Fruit fly (Drosophila melanogaster): ENCODE data around the gene CG14506.

Gene CG14506

DNA sequence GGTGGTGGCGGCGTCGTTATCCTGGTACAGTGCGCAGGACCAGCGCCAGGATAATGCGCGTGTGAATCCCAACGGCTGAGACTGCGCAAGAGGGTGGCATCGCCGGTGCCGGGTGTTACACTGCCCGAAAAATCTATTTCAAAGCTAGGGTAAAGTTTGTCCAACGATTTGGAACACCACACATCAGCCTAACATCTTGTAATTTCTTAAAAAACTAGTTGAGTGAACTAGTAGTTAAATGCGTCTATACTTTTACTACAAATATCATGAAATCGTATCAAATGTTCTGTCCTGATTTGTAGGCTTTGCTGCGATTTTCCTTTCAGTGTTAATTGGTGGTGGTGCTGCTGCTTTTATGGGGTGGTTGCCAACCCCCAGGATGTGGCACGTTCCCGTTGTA is 31.9 kb downstream of the CG14506 start (continued):
- no peak for TF ChIP-seq insv (GFP tag; optimal IDR thresholded peaks at IDR 0.05)
- no peak for TF ChIP-seq org-1 (GFP tag; optimal IDR thresholded peaks at IDR 0.05)
- no peak for TF ChIP-seq fru (optimal IDR thresholded peaks at IDR 0.05)
- TF ChIP-seq lov (optimal IDR thresholded peaks at IDR 0.05), result no peak
- TF ChIP-seq lov (GFP tag; IDR thresholded peaks at IDR 0.05), result no peak
- no peak for TF ChIP-seq exex (tag; optimal IDR thresholded peaks at IDR 0.05)
- TF ChIP-seq CG16863 (GFP tag; optimal IDR thresholded peaks at IDR 0.05), result no peak
- peak; percentile 23 for TF ChIP-seq tap (tag; optimal IDR thresholded peaks at IDR 0.05)
- TF ChIP-seq CG2875 (GFP tag; optimal IDR thresholded peaks at IDR 0.05), result peak; percentile 39
- TF ChIP-seq CrebB (tag; optimal IDR thresholded peaks at IDR 0.05), result no peak
- no peak for TF ChIP-seq CG4707 (GFP tag; optimal IDR thresholded peaks at IDR 0.05)
- TF ChIP-seq tna (GFP tag; IDR thresholded peaks at IDR 0.05; ENCODE audit: partially characterized antibody), result no peak
- TF ChIP-seq gro (GFP tag; optimal IDR thresholded peaks at IDR 0.05), result no peak
- TF ChIP-seq CG15601 (tag; optimal IDR thresholded peaks at IDR 0.05), result peak; percentile 56
- no peak for TF ChIP-seq CG6791 (GFP tag; IDR thresholded peaks at IDR 0.05; ENCODE audit: partially characterized antibody)
- TF ChIP-seq CG14441 (GFP tag; IDR thresholded peaks at IDR 0.05), result no peak
- no peak for TF ChIP-seq CG3726 (GFP tag; IDR thresholded peaks at IDR 0.05)
- TF ChIP-seq CkIIα-i1 (GFP tag; IDR thresholded peaks at IDR 0.05), result no peak
- TF ChIP-seq ab (GFP tag; optimal IDR thresholded peaks at IDR 0.05), result no peak
- no peak for TF ChIP-seq toy (GFP tag; IDR thresholded peaks at IDR 0.05)
- no peak for TF ChIP-seq tup (GFP tag; optimal IDR thresholded peaks at IDR 0.05)
- TF ChIP-seq gsb (GFP tag; IDR thresholded peaks at IDR 0.05), result no peak
- TF ChIP-seq slp2 (GFP tag; optimal IDR thresholded peaks at IDR 0.05), result no peak
- TF ChIP-seq chm (GFP tag; IDR thresholded peaks at IDR 0.05), result no peak
- TF ChIP-seq chn (GFP tag; optimal IDR thresholded peaks at IDR 0.05), result peak; percentile 11
- no peak for TF ChIP-seq Bdp1 (GFP tag; optimal IDR thresholded peaks at IDR 0.05)
- peak; percentile 47 for TF ChIP-seq CG16815 (GFP tag; optimal IDR thresholded peaks at IDR 0.05)
- no peak for TF ChIP-seq Awh (GFP tag; IDR thresholded peaks at IDR 0.05)
- TF ChIP-seq Dbx (GFP tag; IDR thresholded peaks at IDR 0.05), result no peak
- TF ChIP-seq BEAF-32 (GFP tag; optimal IDR thresholded peaks at IDR 0.05), result no peak
- TF ChIP-seq Lpt (GFP tag; optimal IDR thresholded peaks at IDR 0.05), result no peak
- no peak for TF ChIP-seq Jarid2 (GFP tag; optimal IDR thresholded peaks at IDR 0.05)
- no peak for TF ChIP-seq Atf-2 (GFP tag; optimal IDR thresholded peaks at IDR 0.05)
- TF ChIP-seq hb (GFP tag; IDR thresholded peaks at IDR 0.05; ENCODE audit: partially characterized antibody), result no peak
- TF ChIP-seq Hmr (GFP tag; optimal IDR thresholded peaks at IDR 0.05), result no peak
- TF ChIP-seq CG12942 (GFP tag; optimal IDR thresholded peaks at IDR 0.05), result no peak
- TF ChIP-seq ttk (GFP tag; IDR thresholded peaks at IDR 0.05), result peak; percentile 46; the same call in 1 of the 2 replicates
- TF ChIP-seq CG18619 (GFP tag; optimal IDR thresholded peaks at IDR 0.05), result no peak
- no peak for TF ChIP-seq dm (GFP tag; optimal IDR thresholded peaks at IDR 0.05)
- no peak for TF ChIP-seq Nf-YC (tag; optimal IDR thresholded peaks at IDR 0.05)
- TF ChIP-seq CG8089 (GFP tag; optimal IDR thresholded peaks at IDR 0.05), result no peak
- TF ChIP-seq emc (GFP tag; optimal IDR thresholded peaks at IDR 0.05), result no peak
- TF ChIP-seq CG1233 (GFP tag; optimal IDR thresholded peaks at IDR 0.05), result no peak
- no peak for TF ChIP-seq eve (GFP tag; optimal IDR thresholded peaks at IDR 0.05)
- no peak for TF ChIP-seq CG9817 (tag; optimal IDR thresholded peaks at IDR 0.05)
- TF ChIP-seq fd102C (GFP tag; optimal IDR thresholded peaks at IDR 0.05), result no peak
- no peak for TF ChIP-seq D19B (GFP tag; optimal IDR thresholded peaks at IDR 0.05)
- 0 out of 2 replicates have a peak, but pooled peaks have one; percentile 10 for TF ChIP-seq peb (GFP tag; IDR thresholded peaks at IDR 0.05)
- no peak for TF ChIP-seq unc-4 (GFP tag; IDR thresholded peaks at IDR 0.05; ENCODE audit: partially characterized antibody)
- peak; percentile 8 for TF ChIP-seq CG4820 (GFP tag; optimal IDR thresholded peaks at IDR 0.05)

Data from whole organism, embryonic.